Worm (Caenorhabditis elegans) whole organism, young adult: ENCODE data around the gene srx-23.

Experiments
- D2030.7 ChIP-seq: fragments of 200-800 bp; sonication (Bioruptor generic); IDR thresholded peaks from 2 replicates; pipeline ENCODE4 v1.3.6; 2022; ENCODE audit warnings: missing genetic modification reagents, missing genetic modification characterization, missing compliant biosample characterization
- F37B4.10 ChIP-seq: fragments of 200-800 bp; sonication (Bioruptor generic); IDR thresholded peaks from 2 replicates; pipeline ENCODE4 v1.3.6; 2022; ENCODE audit warnings: missing genetic modification characterization, missing compliant biosample characterization
- F55B11.4 ChIP-seq: sonication (generic microtip); optimal IDR thresholded peaks from 2 replicates; lab custom pipeline; 2016; ENCODE audit warnings: missing compliant biosample characterization, missing genetic modification characterization, borderline replicate concordance; ENCODE audit not compliant: insufficient read depth
- F57C9.4 ChIP-seq: sonication (generic microtip); optimal IDR thresholded peaks from 2 replicates; lab custom pipeline; 2017; ENCODE audit warnings: mild to moderate bottlenecking, missing genetic modification characterization, missing compliant biosample characterization
- K12H6.12 ChIP-seq: fragments of 200-800 bp; sonication (Bioruptor generic); optimal IDR thresholded peaks from 2 replicates; lab custom pipeline; 2018; ENCODE audit warnings: mild to moderate bottlenecking, missing genetic modification characterization, missing compliant biosample characterization
- T26A5.8 ChIP-seq: sonication (generic microtip); optimal IDR thresholded peaks from 2 replicates; lab custom pipeline; 2016; ENCODE audit warnings: missing genetic modification characterization, missing compliant biosample characterization
- Y53G8AR.9 ChIP-seq: fragments of 200-800 bp; sonication (Bioruptor generic); conservative IDR thresholded peaks from 2 replicates; pipeline ENCODE4 v1.3.6; 2022; ENCODE audit warnings: missing genetic modification reagents, missing genetic modification characterization, missing compliant biosample characterization
- Y56A3A.18 ChIP-seq: fragments of 200-800 bp; sonication (Bioruptor generic); IDR thresholded peaks from 2 replicates; pipeline ENCODE4 v1.3.6; 2022; ENCODE audit warnings: missing genetic modification reagents, missing genetic modification characterization, missing compliant biosample characterization
- Y79H2A.3 ChIP-seq: fragments of 200-800 bp; sonication (Bioruptor generic); conservative IDR thresholded peaks from 2 replicates; pipeline ENCODE4 v1.3.6; 2022; ENCODE audit warnings: missing genetic modification reagents, missing genetic modification characterization, missing compliant biosample characterization
- Y95B8A.8 ChIP-seq: fragments of 200-800 bp; sonication (Bioruptor generic); IDR thresholded peaks from 2 replicates; pipeline ENCODE4 v1.3.6; 2022; ENCODE audit warnings: missing genetic modification reagents, missing genetic modification characterization, missing compliant biosample characterization
- ZK185.1 ChIP-seq: sonication (generic microtip); optimal IDR thresholded peaks from 2 replicates; lab custom pipeline; 2016; ENCODE audit warnings: mild to moderate bottlenecking, missing genetic modification characterization, missing compliant biosample characterization; ENCODE audit not compliant: poor library complexity, severe bottlenecking
- ama-1 ChIP-seq, 3 experiments: fragments of 150-350 bp in 1 of 3; sonication (generic microtip) in 2 of 3; optimal IDR thresholded peaks; 2 replicates each; lab custom pipeline; 2014 to 2018; ENCODE audit warnings: missing biosample characterization in 2 of 3, missing genetic modification characterization in 2 of 3, missing genetic modification reagents in 2 of 3
- bed-2 ChIP-seq: fragments of 200-800 bp; sonication (Bioruptor generic); IDR thresholded peaks from 2 replicates; pipeline ENCODE4 v1.3.6; 2022; ENCODE audit warnings: missing genetic modification reagents, missing genetic modification characterization, missing compliant biosample characterization
- cebp-1 ChIP-seq, 2 experiments: fragments of 200-800 bp in 1 of 2; sonication (Bioruptor generic) in 1 of 2; sonication (generic microtip) in 1 of 2; IDR thresholded peaks in 1 of 2; optimal IDR thresholded peaks in 1 of 2; 2 replicates each; pipeline versions ENCODE4 v1.3.6 to Lab custom; 2017 to 2022; ENCODE audit warnings: missing compliant biosample characterization in 2 of 2, missing genetic modification characterization in 2 of 2, mild to moderate bottlenecking in 1 of 2, missing genetic modification reagents in 1 of 2, moderate library complexity in 1 of 2
- ceh-100 ChIP-seq: fragments of 200-800 bp; sonication (Bioruptor generic); IDR thresholded peaks from 2 replicates; pipeline ENCODE4 v1.3.6; 2022; ENCODE audit warnings: missing genetic modification reagents, missing genetic modification characterization, missing compliant biosample characterization
- ceh-40 ChIP-seq: fragments of 200-800 bp; sonication (Bioruptor generic); IDR thresholded peaks from 2 replicates; pipeline ENCODE4 v1.3.6; 2022; ENCODE audit warnings: missing genetic modification characterization, missing compliant biosample characterization
- ceh-58 ChIP-seq: fragments of 200-800 bp; sonication (Bioruptor generic); IDR thresholded peaks from 2 replicates; pipeline ENCODE4 v1.3.6; 2022; ENCODE audit warnings: missing genetic modification characterization, missing compliant biosample characterization
- die-1 ChIP-seq: sonication (generic microtip); optimal IDR thresholded peaks from 2 replicates; lab custom pipeline; 2016; ENCODE audit warnings: missing genotype, mild to moderate bottlenecking, missing genetic modification characterization, missing compliant biosample characterization
- dpff-1 ChIP-seq: sonication (generic microtip); optimal IDR thresholded peaks from 2 replicates; lab custom pipeline; 2017; ENCODE audit warnings: mild to moderate bottlenecking, missing genetic modification characterization, missing compliant biosample characterization
- fkh-3 ChIP-seq: sonication (generic microtip); optimal IDR thresholded peaks from 2 replicates; lab custom pipeline; 2016; ENCODE audit warnings: mild to moderate bottlenecking, missing genetic modification characterization, missing compliant biosample characterization
- gei-17 ChIP-seq: fragments of 200-800 bp; sonication (Bioruptor generic); optimal IDR thresholded peaks from 2 replicates; lab custom pipeline; 2018; ENCODE audit warnings: mild to moderate bottlenecking, missing genetic modification characterization, missing compliant biosample characterization
- hlh-12 ChIP-seq: sonication (generic microtip); optimal IDR thresholded peaks from 2 replicates; lab custom pipeline; 2016; ENCODE audit warnings: missing genetic modification characterization, missing compliant biosample characterization
- hlh-26 ChIP-seq: fragments of 200-800 bp; sonication (Bioruptor generic); conservative IDR thresholded peaks from 2 replicates; pipeline ENCODE4 v1.3.6; 2022; ENCODE audit warnings: missing genetic modification reagents, missing genetic modification characterization, missing compliant biosample characterization
- hrde-1 ChIP-seq: sonication (generic microtip); optimal IDR thresholded peaks from 2 replicates; lab custom pipeline; 2016; ENCODE audit warnings: missing genetic modification characterization, mild to moderate bottlenecking, missing compliant biosample characterization, moderate library complexity, missing genotype, missing genetic modification reagents, borderline replicate concordance
- let-607 ChIP-seq, 2 experiments: fragments of 200-800 bp in 1 of 2; sonication (Bioruptor generic) in 1 of 2; sonication (generic microtip) in 1 of 2; optimal IDR thresholded peaks; 2 replicates each; lab custom pipeline; 2016 to 2018; ENCODE audit warnings: mild to moderate bottlenecking in 2 of 2, missing compliant biosample characterization in 2 of 2, missing genetic modification characterization in 2 of 2, moderate library complexity in 2 of 2, missing genotype in 1 of 2
- lin-40 ChIP-seq: sonication (generic microtip); optimal IDR thresholded peaks from 2 replicates; lab custom pipeline; 2016; ENCODE audit warnings: missing genetic modification characterization, mild to moderate bottlenecking, missing compliant biosample characterization, missing genotype, missing genetic modification reagents
- lin-54 ChIP-seq: fragments of 200-800 bp; sonication (Bioruptor generic); optimal IDR thresholded peaks from 2 replicates; lab custom pipeline; 2018; ENCODE audit warnings: mild to moderate bottlenecking, missing genetic modification characterization, missing compliant biosample characterization
- lsy-27 ChIP-seq: sonication (generic microtip); optimal IDR thresholded peaks from 2 replicates; lab custom pipeline; 2017; ENCODE audit warnings: missing genetic modification characterization, mild to moderate bottlenecking, missing compliant biosample characterization, antibody characterized with exemption, missing genotype, borderline replicate concordance; ENCODE audit not compliant: insufficient read depth
- madf-6 ChIP-seq: fragments of 200-800 bp; sonication (Bioruptor generic); IDR thresholded peaks from 2 replicates; pipeline ENCODE4 v1.3.6; 2022; ENCODE audit warnings: missing genetic modification reagents, missing genetic modification characterization, missing compliant biosample characterization
- madf-8 ChIP-seq: fragments of 200-800 bp; sonication (Bioruptor generic); conservative IDR thresholded peaks from 2 replicates; pipeline ENCODE4 v1.3.6; 2022; ENCODE audit warnings: missing genetic modification reagents, missing genetic modification characterization, missing compliant biosample characterization
- mcd-1 ChIP-seq: fragments of 200-800 bp; sonication (Bioruptor generic); IDR thresholded peaks from 2 replicates; pipeline ENCODE4 v1.3.6; 2022; ENCODE audit warnings: missing genetic modification reagents, missing genetic modification characterization, missing compliant biosample characterization
- mel-28 ChIP-seq: sonication (generic microtip); optimal IDR thresholded peaks from 2 replicates; lab custom pipeline; 2016; ENCODE audit warnings: borderline replicate concordance, mild to moderate bottlenecking, missing genetic modification characterization, missing compliant biosample characterization
- nfya-2 ChIP-seq: fragments of 200-800 bp; sonication (Bioruptor generic); IDR thresholded peaks from 2 replicates; pipeline ENCODE4 v1.3.6; 2022; ENCODE audit warnings: missing genetic modification reagents, missing genetic modification characterization, missing compliant biosample characterization
- nhr-120 ChIP-seq: fragments of 200-800 bp; sonication (Bioruptor generic); IDR thresholded peaks from 2 replicates; pipeline ENCODE4 v1.3.6; 2022; ENCODE audit warnings: missing genetic modification characterization, missing compliant biosample characterization
- nhr-80 ChIP-seq: sonication (generic microtip); optimal IDR thresholded peaks from 2 replicates; lab custom pipeline; 2016; ENCODE audit warnings: missing genetic modification characterization, missing compliant biosample characterization
- rec-8 ChIP-seq, 2 experiments: sonication (generic microtip); optimal IDR thresholded peaks; 2 replicates each; lab custom pipeline; 2016; ENCODE audit warnings: mild to moderate bottlenecking in 2 of 2, missing genetic modification characterization in 2 of 2, missing genetic modification reagents in 2 of 2, missing genotype in 2 of 2, missing biosample characterization in 1 of 2, missing compliant biosample characterization in 1 of 2, moderate library complexity in 1 of 2
- repo-1 ChIP-seq: sonication (generic microtip); optimal IDR thresholded peaks from 2 replicates; lab custom pipeline; 2017; ENCODE audit warnings: mild to moderate bottlenecking, missing genetic modification characterization, missing compliant biosample characterization
- rpc-1 ChIP-seq, 2 experiments: fragments of 150-350 bp in 1 of 2; sonication (generic microtip) in 1 of 2; optimal IDR thresholded peaks; 2 replicates each; lab custom pipeline; 2014 to 2018; ENCODE audit warnings: missing biosample characterization in 1 of 2, missing genetic modification characterization in 1 of 2, missing genetic modification reagents in 1 of 2, missing genotype in 1 of 2
- sdz-38 ChIP-seq: sonication (generic microtip); optimal IDR thresholded peaks from 2 replicates; lab custom pipeline; 2016; ENCODE audit warnings: missing genotype, missing genetic modification characterization, missing compliant biosample characterization
- sptf-2 ChIP-seq: fragments of 200-800 bp; sonication (Bioruptor generic); optimal IDR thresholded peaks from 2 replicates; lab custom pipeline; 2018; ENCODE audit warnings: mild to moderate bottlenecking, missing genetic modification characterization, missing compliant biosample characterization
- unc-62 ChIP-seq: fragments of 150-350 bp; optimal IDR thresholded peaks from 2 replicates; lab custom pipeline; 2014; ENCODE audit warnings: missing biosample characterization, missing genetic modification reagents, missing genetic modification characterization
- ztf-18 ChIP-seq: sonication (generic microtip); optimal IDR thresholded peaks from 2 replicates; lab custom pipeline; 2016; ENCODE audit warnings: missing genotype, mild to moderate bottlenecking, missing genetic modification characterization, missing compliant biosample characterization
- ztf-22 ChIP-seq: fragments of 200-800 bp; sonication (Bioruptor generic); optimal IDR thresholded peaks from 2 replicates; lab custom pipeline; 2018; ENCODE audit warnings: mild to moderate bottlenecking, missing genetic modification characterization, moderate library complexity, missing compliant biosample characterization

srx-23 gene

ce11 chrV:727484-728351 is 45.6 kb downstream of the srx-23 start, which contains the start of the genes icl-1 and srh-2 (continued):
- TF ChIP-seq die-1 (tag; lab: Kevin White, UChicago): no peak
- TF ChIP-seq lin-54: no peak
- peak; percentile 87 for TF ChIP-seq Y53G8AR.9 (GFP tag; lab: Robert Waterston, UW)
- TF ChIP-seq Y79H2A.3 (GFP tag; lab: Robert Waterston, UW): no peak
- TF ChIP-seq madf-8 (GFP tag; lab: Robert Waterston, UW): no peak
- TF ChIP-seq cebp-1 (GFP tag; IDR thresholded peaks at IDR 0.05; lab: Robert Waterston, UW): no peak; the same call in 1 of the 2 replicates
- TF ChIP-seq cebp-1 (tag; optimal IDR thresholded peaks at IDR 0.05; lab: Kevin White, UChicago): peak; percentile 70
- TF ChIP-seq ceh-58 (GFP tag; lab: Robert Waterston, UW): no peak
- no peak for TF ChIP-seq mel-28
- no peak for TF ChIP-seq unc-62 (GFP tag; lab: Kevin White, UChicago)
- TF ChIP-seq mcd-1 (GFP tag; lab: Robert Waterston, UW): peak; percentile 56
- peak in 1 of 2 experiments; percentile 41 for TF ChIP-seq rec-8 (tag; optimal IDR thresholded peaks at IDR 0.05; lab: Kevin White, UChicago)
- TF ChIP-seq hrde-1: no peak
- TF ChIP-seq dpff-1 (tag; lab: Kevin White, UChicago): peak; percentile 68
- TF ChIP-seq fkh-3: no peak
- TF ChIP-seq nfya-2 (GFP tag; lab: Robert Waterston, UW): no peak
- TF ChIP-seq hlh-12 (tag; lab: Kevin White, UChicago): no peak
- TF ChIP-seq nhr-80: peak; percentile 13
- TF ChIP-seq ZK185.1 (tag; lab: Kevin White, UChicago): peak; percentile 27
- no peak for TF ChIP-seq bed-2 (GFP tag; lab: Robert Waterston, UW)
- TF ChIP-seq sdz-38 (tag; lab: Kevin White, UChicago): no peak
- no peak for TF ChIP-seq madf-6 (GFP tag; lab: Robert Waterston, UW)
- TF ChIP-seq T26A5.8 (tag; lab: Kevin White, UChicago): no peak
- no peak for TF ChIP-seq nhr-120
- TF ChIP-seq gei-17 (GFP tag; lab: Kevin White, UChicago): peak; percentile 35
- no peak for TF ChIP-seq ztf-18 (tag; lab: Kevin White, UChicago)
- no peak for TF ChIP-seq lsy-27
- TF ChIP-seq rpc-1 (optimal IDR thresholded peaks at IDR 0.05; lab: Kevin White, UChicago): no peak
- TF ChIP-seq rpc-1 (tag; optimal IDR thresholded peaks at IDR 0.05; lab: Kevin White, UChicago): no peak
- TF ChIP-seq F37B4.10 (GFP tag; lab: Robert Waterston, UW): no peak
- no peak for TF ChIP-seq F55B11.4 (tag; lab: Kevin White, UChicago)
- TF ChIP-seq ceh-100 (GFP tag; lab: Robert Waterston, UW): no peak
- no peak for TF ChIP-seq ceh-40 (GFP tag; lab: Robert Waterston, UW)
- TF ChIP-seq sptf-2 (GFP tag; lab: Kevin White, UChicago): peak; percentile 64
- TF ChIP-seq hlh-26 (GFP tag; lab: Robert Waterston, UW): 0 out of 2 replicates have a peak, but pooled peaks have one; percentile 67

ce11 chrV:728822-729493 is 46.8 kb downstream of the srx-23 start:
- TF ChIP-seq Y95B8A.8 (GFP tag; lab: Robert Waterston, UW): 0 out of 2 replicates have a peak, but pooled peaks have one; percentile 27
- TF ChIP-seq Y56A3A.18 (GFP tag; lab: Robert Waterston, UW): no peak
- TF ChIP-seq ZK185.1 (tag; lab: Kevin White, UChicago): peak; percentile 29
- peak; percentile 32 for TF ChIP-seq K12H6.12
- TF ChIP-seq ama-1 (optimal IDR thresholded peaks at IDR 0.05; lab: Kevin White, UChicago): peak; percentile 85
- TF ChIP-seq ama-1 (GFP tag; optimal IDR thresholded peaks at IDR 0.05; lab: Kevin White, UChicago): no peak
- no peak for TF ChIP-seq rec-8 (tag; optimal IDR thresholded peaks at IDR 0.05; lab: Kevin White, UChicago)
- peak; percentile 8 for TF ChIP-seq F57C9.4 (tag; lab: Kevin White, UChicago)
- no peak for TF ChIP-seq D2030.7 (GFP tag; lab: Robert Waterston, UW)
- TF ChIP-seq repo-1 (tag; lab: Kevin White, UChicago): peak; percentile 64
- peak; percentile 23 for TF ChIP-seq nhr-80
- no peak for TF ChIP-seq hlh-26 (GFP tag; lab: Robert Waterston, UW)
- peak in 1 of 2 experiments; percentile 18 for TF ChIP-seq let-607 (tag; optimal IDR thresholded peaks at IDR 0.05; lab: Kevin White, UChicago)
- peak; percentile 24 for TF ChIP-seq lin-40 (tag; lab: Kevin White, UChicago)
- peak; percentile 42 for TF ChIP-seq ztf-22 (GFP tag; lab: Kevin White, UChicago)
